Fruit fly (Drosophila melanogaster): ENCODE data around the gene CG2991.

CG2991 gene

dm6 chr2L:2844413-2844812 is 12.6 kb upstream of the CG2991 start, which contains the start of gene CG18558 (continued):
- no peak for TF ChIP-seq Mrtf (GFP tag; IDR thresholded peaks at IDR 0.05)

- TF ChIP-seq Dip2 (GFP tag; IDR thresholded peaks at IDR 0.05) (no peak), gro (GFP tag; optimal IDR thresholded peaks at IDR 0.05) (no peak), CG12236 (GFP tag; optimal IDR thresholded peaks at IDR 0.05) (no peak), Hsf (GFP tag; optimal IDR thresholded peaks at IDR 0.05) (no peak), CG7928 (GFP tag; optimal IDR thresholded peaks at IDR 0.05) (no peak), org-1 (GFP tag; optimal IDR thresholded peaks at IDR 0.05) (no peak), CG14710 (tag; optimal IDR thresholded peaks at IDR 0.05) (no peak), scrt (GFP tag; optimal IDR thresholded peaks at IDR 0.05) (no peak), CG14050 (GFP tag; IDR thresholded peaks at IDR 0.05) (no peak), CG14667 (GFP tag; IDR thresholded peaks at IDR 0.05) (no peak), CG11723 (GFP tag; optimal IDR thresholded peaks at IDR 0.05) (no peak), hkb (optimal IDR thresholded peaks at IDR 0.05) (no peak), hkb (GFP tag; IDR thresholded peaks at IDR 0.05) (no peak), hb (GFP tag; IDR thresholded peaks at IDR 0.05; ENCODE audit: partially characterized antibody) (no peak), CHES-1-like (GFP tag; optimal IDR thresholded peaks at IDR 0.05) (no peak), HLH3B (GFP tag; IDR thresholded peaks at IDR 0.05) (no peak), YL-1 (GFP tag; optimal IDR thresholded peaks at IDR 0.05) (no peak)
These were observed 11.3 kb upstream of the CG2991 start, which contains the start of gene CG18557 for dm6 chr2L:2845634-2846033. Gene CG18557, minus strand, starts transcription at chr2L:2845734.

DNA sequence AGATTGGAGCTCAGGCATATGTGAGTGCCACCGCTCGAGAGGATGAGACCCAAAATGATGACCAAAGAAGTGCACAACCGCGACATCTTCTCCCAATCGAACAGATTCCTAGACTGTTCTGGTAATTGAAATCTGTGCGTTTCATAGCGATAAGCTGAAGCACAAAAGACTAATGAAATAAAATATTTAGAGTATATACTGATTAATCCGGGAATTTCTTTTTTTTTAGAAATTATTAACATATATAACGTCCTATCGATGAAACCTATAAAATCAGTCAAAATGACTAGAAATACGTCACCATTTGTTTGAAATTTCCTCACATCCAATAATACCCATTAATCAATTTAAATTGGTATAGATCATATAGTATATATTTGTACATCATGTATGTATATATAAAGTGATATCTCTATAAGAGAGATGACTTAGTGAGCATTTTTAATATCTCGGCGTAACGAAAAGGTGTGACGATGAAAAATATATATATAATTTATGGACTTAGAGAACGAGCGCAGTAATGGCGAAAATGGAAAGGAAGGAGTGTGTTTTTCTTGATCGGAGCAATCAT is 9.8 kb upstream of the CG2991 start, which contains the start of the genes CG3117 and CG2983:
Gene CG3117 (minus strand): TSS at position 101 of the 571 bp plus-strand sequence.
Gene CG2983 (plus strand): TSS at position 521 of the 571 bp plus-strand sequence.
- TF ChIP-seq MTF-1 (GFP tag; optimal IDR thresholded peaks at IDR 0.05; ENCODE audit: borderline replicate concordance) = no peak
- TF ChIP-seq fu2 (GFP tag; optimal IDR thresholded peaks at IDR 0.05) = no peak
- no peak for TF ChIP-seq ewg (GFP tag; optimal IDR thresholded peaks at IDR 0.05)
- TF ChIP-seq CG32767 (GFP tag; IDR thresholded peaks at IDR 0.05) = no peak
- no peak for TF ChIP-seq CG6175 (GFP tag; IDR thresholded peaks at IDR 0.05)
- no peak for TF ChIP-seq CG9817 (tag; optimal IDR thresholded peaks at IDR 0.05)
- no peak for TF ChIP-seq CG7372 (GFP tag; IDR thresholded peaks at IDR 0.05)
- TF ChIP-seq CG16863 (GFP tag; optimal IDR thresholded peaks at IDR 0.05) = no peak
- TF ChIP-seq NFAT (GFP tag; IDR thresholded peaks at IDR 0.05) = no peak
- TF ChIP-seq sqz (GFP tag; optimal IDR thresholded peaks at IDR 0.05) = no peak
- TF ChIP-seq CG10321 (GFP tag; IDR thresholded peaks at IDR 0.05) = no peak

- TF ChIP-seq HHEX (GFP tag; optimal IDR thresholded peaks at IDR 0.05) = no peak
- no peak for TF ChIP-seq sima (GFP tag; optimal IDR thresholded peaks at IDR 0.05)
- peak; percentile 40; the same call in 1 of the 2 replicates for TF ChIP-seq Drgx (GFP tag; IDR thresholded peaks at IDR 0.05)
- TF ChIP-seq kay (GFP tag; optimal IDR thresholded peaks at IDR 0.05) = no peak
- TF ChIP-seq NFAT (GFP tag; IDR thresholded peaks at IDR 0.05) = no peak
- TF ChIP-seq Sox102F (GFP tag; optimal IDR thresholded peaks at IDR 0.05) = peak; percentile 8
- no peak for TF ChIP-seq Dp (GFP tag; optimal IDR thresholded peaks at IDR 0.05)
- TF ChIP-seq CG6813 (GFP tag; optimal IDR thresholded peaks at IDR 0.05) = no peak
- no peak for TF ChIP-seq CG5953 (GFP tag; IDR thresholded peaks at IDR 0.05)
- TF ChIP-seq pfk (GFP tag; optimal IDR thresholded peaks at IDR 0.05) = no peak
- TF ChIP-seq CG7357 (GFP tag; IDR thresholded peaks at IDR 0.05) = no peak
- TF ChIP-seq dpn (GFP tag; optimal IDR thresholded peaks at IDR 0.05) = no peak
- TF ChIP-seq CG17359 (tag; optimal IDR thresholded peaks at IDR 0.05) = no peak
These were observed 5.4 kb upstream of the CG2991 start for dm6 chr2L:2851589-2851988.

Data from whole organism, embryonic.